Fruit fly (Drosophila melanogaster): ENCODE data around the gene CG14286.

DNA sequence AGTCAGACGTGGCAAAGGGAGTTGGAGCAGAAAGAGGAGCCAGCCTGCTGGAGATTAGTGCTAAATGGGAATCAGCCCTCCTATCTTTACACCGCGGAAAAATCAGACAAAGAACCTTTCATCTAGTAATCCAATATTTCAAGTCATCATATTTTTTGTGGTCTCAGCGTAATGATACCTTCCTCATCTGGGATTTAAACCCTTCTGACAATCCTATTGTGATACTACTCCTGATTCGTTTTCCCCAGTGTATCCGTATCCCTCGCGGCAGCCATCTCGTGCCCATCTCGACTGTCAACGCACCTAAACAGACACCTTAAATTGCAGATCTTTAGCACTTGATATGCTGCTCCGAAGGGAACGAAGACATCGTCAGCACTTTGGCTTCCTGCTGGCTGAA lies 25.5 kb upstream of the CG14286 start:
- TF ChIP-seq CG1620 (GFP tag; optimal IDR thresholded peaks at IDR 0.05) (no peak), CG5204 (GFP tag; optimal IDR thresholded peaks at IDR 0.05) (no peak), bab1 (GFP tag; optimal IDR thresholded peaks at IDR 0.05) (no peak), CG12768 (GFP tag; optimal IDR thresholded peaks at IDR 0.05) (no peak), CG7045 (GFP tag; optimal IDR thresholded peaks at IDR 0.05) (no peak), CG33017 (tag; optimal IDR thresholded peaks at IDR 0.05) (no peak), tj (GFP tag; optimal IDR thresholded peaks at IDR 0.05) (no peak), Crg-1 (GFP tag; optimal IDR thresholded peaks at IDR 0.05) (no peak), Hr96 (GFP tag; optimal IDR thresholded peaks at IDR 0.05) (no peak), CG11617 (GFP tag; optimal IDR thresholded peaks at IDR 0.05) (no peak)
